Worm (Caenorhabditis elegans): Measurements from ENCODE around the gene Y37E11AM.2.

Y37E11AM.2 gene

DNA sequence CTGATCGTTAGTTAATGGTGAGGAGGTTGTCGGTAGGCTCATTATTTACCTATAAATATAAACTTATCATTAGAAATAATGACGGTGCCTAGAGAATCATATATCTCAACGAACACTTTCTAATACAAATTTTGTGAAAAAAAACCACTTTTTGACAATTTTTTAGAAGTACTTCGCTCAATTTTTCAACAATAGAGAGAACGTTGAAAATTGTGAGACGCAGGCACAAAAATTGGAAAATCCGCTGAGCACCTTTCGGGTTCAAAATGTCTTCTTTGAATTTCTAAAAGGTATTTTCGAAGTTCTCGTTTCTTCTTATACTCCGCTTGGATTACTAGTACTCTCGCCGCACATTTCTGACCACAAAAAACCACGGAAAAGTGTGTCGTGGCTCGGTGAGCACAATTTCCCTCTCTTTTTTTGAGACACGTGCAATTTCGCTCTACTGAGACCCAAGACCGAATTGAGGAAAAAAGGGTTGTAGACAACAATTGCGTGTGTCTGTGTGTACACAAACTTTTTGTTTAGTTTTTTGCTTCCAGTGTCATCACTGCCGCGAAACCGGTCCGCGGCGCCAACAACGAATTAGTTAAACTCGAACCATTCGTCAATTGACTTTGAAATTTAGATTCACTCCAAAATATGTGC lies 15.7 kb upstream of the Y37E11AM.2 start, which contains the start of gene nape-1:
TSS of gene nape-1 (minus strand) at position 51 of the 648 bp plus-strand sequence.
- TF ChIP-seq him-1 (tag; optimal IDR thresholded peaks at IDR 0.05) (no peak), W03F9.2 (tag; optimal IDR thresholded peaks at IDR 0.05) (peak; percentile 18)

DNA sequence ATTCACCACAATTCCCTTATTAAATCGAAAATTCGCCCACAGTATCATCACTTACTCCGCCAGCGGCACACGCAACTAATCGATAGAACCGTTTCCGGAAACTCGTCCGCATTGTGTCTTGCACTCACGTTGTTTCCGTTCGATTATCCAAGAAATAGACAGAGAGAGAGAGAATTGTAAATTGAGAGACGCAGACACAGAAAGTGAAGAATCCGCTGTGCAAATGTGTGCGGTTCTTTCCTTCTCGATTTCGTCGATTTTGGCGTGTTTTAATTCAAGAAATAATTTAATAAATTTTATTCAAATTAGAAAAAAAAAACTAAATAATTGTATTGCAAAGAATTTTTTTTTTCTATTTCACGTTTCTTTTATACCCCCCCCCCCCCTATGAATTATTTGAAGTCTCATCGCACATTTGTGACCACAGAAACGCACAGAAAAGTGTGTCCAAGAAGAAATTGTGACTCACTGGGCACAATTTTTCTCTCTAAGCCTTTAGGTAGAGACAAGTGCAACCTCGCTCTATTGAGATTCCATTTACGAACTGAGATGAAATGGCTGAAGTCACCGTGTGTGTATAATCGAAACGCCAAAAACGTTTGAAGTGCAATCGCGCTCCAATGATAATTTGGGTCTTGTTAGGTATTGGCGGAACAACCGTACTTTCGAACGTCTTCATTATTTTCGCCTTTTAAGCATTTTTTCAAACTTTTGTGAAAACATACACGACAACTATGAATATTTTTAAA lies 13.6 kb upstream of the Y37E11AM.2 start, which contains the start of gene nape-2:
TSS of gene nape-2 (minus strand) at position 271 of the 749 bp plus-strand sequence.
- TF ChIP-seq W03F9.2 (tag; optimal IDR thresholded peaks at IDR 0.05), result no peak
- no peak for TF ChIP-seq him-1 (tag; optimal IDR thresholded peaks at IDR 0.05)
- TF ChIP-seq dao-5 (tag; optimal IDR thresholded peaks at IDR 0.05), result no peak

DNA sequence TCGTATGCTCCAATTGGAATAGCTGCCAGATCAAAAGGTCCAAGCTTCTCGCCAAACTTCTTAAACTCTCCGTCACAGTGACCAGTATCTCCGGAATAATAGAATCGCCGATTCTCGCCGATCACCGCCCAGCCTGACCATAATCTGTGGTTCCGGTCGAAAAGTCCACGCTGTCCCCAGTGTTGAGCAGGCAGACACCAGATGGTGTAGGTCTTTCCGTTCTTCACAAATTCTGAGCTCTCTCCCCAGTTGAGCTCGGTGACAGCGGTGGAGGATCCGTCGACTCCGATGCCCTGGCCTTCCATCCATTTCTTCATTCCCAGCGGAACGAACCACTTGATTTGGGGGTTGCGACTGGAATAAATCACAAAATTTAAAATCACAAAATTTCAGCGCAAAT lies 11.0 kb upstream of the Y37E11AM.2 start:
- no peak for TF ChIP-seq dao-5 (tag; optimal IDR thresholded peaks at IDR 0.05)
- TF ChIP-seq W03F9.2 (tag; optimal IDR thresholded peaks at IDR 0.05), result no peak
- no peak for TF ChIP-seq him-1 (tag; optimal IDR thresholded peaks at IDR 0.05)

DNA sequence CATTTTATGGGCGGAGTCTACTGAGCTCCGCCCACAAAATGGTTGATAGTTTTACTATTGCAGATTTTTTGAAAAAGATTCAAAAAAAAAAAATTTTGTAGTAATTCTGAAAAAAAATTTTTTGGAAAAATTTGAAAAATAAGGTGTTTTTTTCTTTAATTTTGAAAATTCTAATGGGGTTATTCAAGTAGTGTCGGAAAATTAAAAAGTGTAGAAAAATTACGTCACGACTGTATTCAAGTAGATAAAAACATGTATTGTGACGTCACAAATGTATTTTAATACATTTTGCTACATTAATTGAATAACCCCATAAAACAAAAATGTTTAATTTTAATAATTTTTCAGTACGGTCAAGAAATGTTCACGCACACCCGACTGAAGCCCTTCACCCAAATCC lies 8.0 kb upstream of the Y37E11AM.2 start:
- TF ChIP-seq dao-5 (tag; optimal IDR thresholded peaks at IDR 0.05), result no peak
- no peak for TF ChIP-seq W03F9.2 (tag; optimal IDR thresholded peaks at IDR 0.05)
- TF ChIP-seq him-1 (tag; optimal IDR thresholded peaks at IDR 0.05), result no peak

ce11 chrIV:3731430-3731829 lies 6.2 kb upstream of the Y37E11AM.2 start:
- no peak for TF ChIP-seq W03F9.2 (tag; optimal IDR thresholded peaks at IDR 0.05)
- no peak for TF ChIP-seq him-1 (tag; optimal IDR thresholded peaks at IDR 0.05)
- no peak for TF ChIP-seq dao-5 (tag; optimal IDR thresholded peaks at IDR 0.05)

DNA sequence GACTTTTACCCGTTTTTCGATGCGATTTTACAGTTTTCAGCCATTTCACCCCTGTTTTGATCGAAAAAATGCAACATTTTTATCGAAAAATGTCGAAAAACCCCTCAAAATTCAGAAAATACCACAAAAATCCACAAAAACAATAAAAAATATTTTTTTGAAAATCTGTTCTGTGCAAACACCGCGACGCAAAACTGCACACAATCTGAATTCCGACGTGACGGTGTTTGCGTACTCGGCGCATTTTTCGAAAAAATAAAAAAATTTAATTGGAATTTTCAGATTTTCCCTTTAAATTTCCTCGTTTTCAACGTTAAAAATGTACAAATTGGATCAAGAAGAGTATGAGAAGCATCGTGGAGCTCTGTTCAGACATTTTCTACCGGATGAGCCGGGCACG lies 584 bp upstream of the Y37E11AM.2 start, which contains the start of gene smgl-2:
TSS of gene smgl-2 (plus strand) at position 320 of the 400 bp plus-strand sequence.
- TF ChIP-seq dao-5 (tag; optimal IDR thresholded peaks at IDR 0.05) (no peak), W03F9.2 (tag; optimal IDR thresholded peaks at IDR 0.05) (peak; percentile 83)

- TF ChIP-seq dao-5 (tag; optimal IDR thresholded peaks at IDR 0.05) (no peak), W03F9.2 (tag; optimal IDR thresholded peaks at IDR 0.05) (no peak), him-1 (tag; optimal IDR thresholded peaks at IDR 0.05) (no peak)
These were observed 2.6 kb downstream of the Y37E11AM.2 start, which contains the start of gene Y37E11AM.4 for ce11 chrIV:3722690-3723089. Y37E11AM.4 (minus strand) TSS chrIV:3722790.

- TF ChIP-seq W03F9.2 (tag; optimal IDR thresholded peaks at IDR 0.05) (no peak), dao-5 (tag; optimal IDR thresholded peaks at IDR 0.05) (no peak), him-1 (tag; optimal IDR thresholded peaks at IDR 0.05) (no peak)
These were observed 3.3 kb downstream of the Y37E11AM.2 start for ce11 chrIV:3721973-3722372.

- TF ChIP-seq dao-5 (tag; optimal IDR thresholded peaks at IDR 0.05) (no peak), W03F9.2 (tag; optimal IDR thresholded peaks at IDR 0.05) (no peak), him-1 (tag; optimal IDR thresholded peaks at IDR 0.05) (no peak)
These were observed 4.6 kb downstream of the Y37E11AM.2 start for ce11 chrIV:3720644-3721043.

ce11 chrIV:3719057-3719456 lies 6.2 kb downstream of the Y37E11AM.2 start, which contains the start of gene Y37E11AM.3:
Y37E11AM.3 (minus strand) TSS chrIV:3719157.
- TF ChIP-seq W03F9.2 (tag; optimal IDR thresholded peaks at IDR 0.05), result no peak
- no peak for TF ChIP-seq dao-5 (tag; optimal IDR thresholded peaks at IDR 0.05)
- TF ChIP-seq him-1 (tag; optimal IDR thresholded peaks at IDR 0.05), result no peak

- TF ChIP-seq him-1 (tag; optimal IDR thresholded peaks at IDR 0.05) (no peak), dao-5 (tag; optimal IDR thresholded peaks at IDR 0.05) (no peak), W03F9.2 (tag; optimal IDR thresholded peaks at IDR 0.05) (no peak)
These were observed 14.5 kb downstream of the Y37E11AM.2 start for ce11 chrIV:3710737-3711136.

DNA sequence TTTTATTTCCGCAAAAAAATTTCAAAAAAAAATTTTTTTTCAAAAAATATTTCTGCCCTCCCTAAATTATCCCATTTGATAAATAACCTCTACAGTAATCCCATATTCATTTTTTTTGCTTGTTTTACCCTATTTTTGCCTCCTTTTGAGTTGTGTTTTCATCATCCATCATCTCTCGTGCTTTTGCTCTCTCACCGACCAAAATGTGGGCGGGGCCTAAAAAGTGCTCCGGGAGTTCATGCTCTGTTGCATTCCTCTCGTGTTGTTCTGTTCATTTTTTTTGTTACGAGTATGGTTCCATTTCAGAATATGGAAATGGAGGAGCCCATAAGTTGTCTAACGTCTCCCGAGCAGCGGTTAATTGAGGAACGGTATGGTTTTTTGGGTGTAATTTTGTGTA lies 16.1 kb downstream of the Y37E11AM.2 start, which contains the start of gene Y37E11AL.1:
TSS of gene Y37E11AL.1 (plus strand) at position 301 of the 400 bp plus-strand sequence.
- no peak for TF ChIP-seq him-1 (tag; optimal IDR thresholded peaks at IDR 0.05)
- no peak for TF ChIP-seq dao-5 (tag; optimal IDR thresholded peaks at IDR 0.05)
- no peak for TF ChIP-seq W03F9.2 (tag; optimal IDR thresholded peaks at IDR 0.05)

DNA sequence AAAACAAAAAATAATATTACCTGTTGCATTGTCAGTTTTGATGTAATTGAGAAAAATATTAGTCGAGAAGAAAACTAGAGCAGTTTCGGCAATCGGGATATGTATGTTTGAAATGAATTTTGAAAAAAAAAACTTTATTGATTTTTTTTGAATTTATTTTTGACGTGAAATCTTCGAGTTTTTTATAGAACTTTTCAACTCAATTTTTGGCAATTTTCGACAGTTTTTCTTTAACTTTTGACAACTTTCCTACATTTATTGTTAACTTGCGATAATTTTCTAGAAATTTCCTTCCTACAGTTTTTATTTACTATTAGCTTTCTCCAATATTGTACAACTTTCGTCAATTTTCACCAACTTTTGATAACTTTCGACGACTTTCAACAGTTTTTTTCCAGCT lies 23.4 kb downstream of the Y37E11AM.2 start, which contains the start of gene Y37E11AL.12:
TSS of gene Y37E11AL.12 (minus strand) at position 101 of the 400 bp plus-strand sequence.
- TF ChIP-seq him-1 (tag; optimal IDR thresholded peaks at IDR 0.05), result no peak
- no peak for TF ChIP-seq W03F9.2 (tag; optimal IDR thresholded peaks at IDR 0.05)
- no peak for TF ChIP-seq dao-5 (tag; optimal IDR thresholded peaks at IDR 0.05)

DNA sequence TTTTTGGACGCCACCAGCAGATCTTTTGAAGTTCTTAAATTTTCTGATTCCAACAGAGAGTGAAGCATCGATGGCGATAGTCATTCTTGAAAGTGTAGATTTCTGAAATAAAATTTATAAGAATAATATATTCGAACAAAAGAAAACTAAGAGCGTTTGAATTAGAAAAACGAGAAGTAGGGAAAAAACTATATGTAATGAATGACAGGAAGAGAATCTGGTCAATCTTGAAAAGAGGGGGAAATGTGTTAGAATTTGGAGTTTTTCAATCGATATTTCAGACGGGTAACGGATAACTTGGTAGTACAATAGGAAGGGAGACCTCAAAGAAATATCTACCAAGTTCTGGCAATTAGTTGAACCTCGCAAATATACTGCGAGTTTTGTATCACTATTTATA lies 24.7 kb downstream of the Y37E11AM.2 start, which contains the start of gene Y37E11AL.9:
TSS of gene Y37E11AL.9 (minus strand) at position 101 of the 400 bp plus-strand sequence.
- TF ChIP-seq dao-5 (tag; optimal IDR thresholded peaks at IDR 0.05) (no peak), W03F9.2 (tag; optimal IDR thresholded peaks at IDR 0.05) (no peak), him-1 (tag; optimal IDR thresholded peaks at IDR 0.05) (no peak)

Measured in whole organism, L4/young adult.